Fruit fly (Drosophila melanogaster) whole organism, embryonic: ENCODE measurements around the gene tex.

Experiments
- Awh ChIP-seq: fragments of 200-800 bp; sonication (Bioruptor generic); IDR thresholded peaks from 2 replicates; pipeline ENCODE4, ENCODE4 v1.3.6; 2022; ENCODE audit warnings: missing biosample characterization, missing genetic modification characterization
- Blimp-1 ChIP-seq: fragments of 200-800 bp; sonication (Bioruptor generic); optimal IDR thresholded peaks from 3 replicates; lab custom pipeline; 2018; ENCODE audit warnings: missing biosample characterization, missing genetic modification characterization, mild to moderate bottlenecking, moderate library complexity, missing genetic modification reagents
- CG10147 ChIP-seq: fragments of 200-800 bp; sonication (Bioruptor generic); optimal IDR thresholded peaks from 2 replicates; lab custom pipeline; 2019; ENCODE audit warnings: missing biosample characterization, mild to moderate bottlenecking, missing genetic modification characterization, moderate library complexity
- CG10209 ChIP-seq: fragments of 200-800 bp; sonication (Bioruptor generic); optimal IDR thresholded peaks from 3 replicates; lab custom pipeline; 2017; ENCODE audit warnings: missing biosample characterization, mild to moderate bottlenecking, missing genetic modification characterization, missing genetic modification reagents
- CG10979 ChIP-seq: fragments of 200-800 bp; sonication (Bioruptor generic); optimal IDR thresholded peaks from 2 replicates; lab custom pipeline; 2018; ENCODE audit warnings: missing biosample characterization, mild to moderate bottlenecking, missing genetic modification characterization, moderate library complexity
- CG11247 ChIP-seq: fragments of 200-800 bp; sonication (Bioruptor generic); IDR thresholded peaks from 2 replicates; pipeline ENCODE4 v1.3.6; 2022; ENCODE audit warnings: missing biosample characterization, missing genetic modification characterization
- CG17328 ChIP-seq: fragments of 200-800 bp; sonication (Bioruptor generic); IDR thresholded peaks from 2 replicates; pipeline ENCODE4 v1.3.6; 2022; ENCODE audit warnings: missing biosample characterization, missing genetic modification characterization
- CG17361 ChIP-seq: fragments of 200-800 bp; sonication (Bioruptor generic); IDR thresholded peaks from 3 replicates; pipeline ENCODE4 v1.3.6; 2022; ENCODE audit warnings: missing biosample characterization, missing genetic modification characterization
- CG2712 ChIP-seq: fragments of 200-800 bp; optimal IDR thresholded peaks from 3 replicates; lab custom pipeline; 2019; ENCODE audit warnings: missing biosample characterization, mild to moderate bottlenecking, missing genetic modification characterization, moderate library complexity
- CG3065 ChIP-seq: fragments of 200-800 bp; sonication (Bioruptor generic); optimal IDR thresholded peaks from 2 replicates; lab custom pipeline; 2016; ENCODE audit warnings: missing biosample characterization, missing genetic modification characterization
- CG33213 ChIP-seq: fragments of 200-800 bp; sonication (Bioruptor generic); optimal IDR thresholded peaks from 3 replicates; lab custom pipeline; 2016; ENCODE audit warnings: missing biosample characterization, missing genetic modification characterization
- CG34422 ChIP-seq: fragments of 200-800 bp; sonication (Bioruptor generic); IDR thresholded peaks from 3 replicates; pipeline ENCODE4 v1.3.6; 2022; ENCODE audit warnings: missing biosample characterization, missing genetic modification characterization
- CG3726 ChIP-seq: fragments of 200-800 bp; sonication (Bioruptor generic); IDR thresholded peaks from 3 replicates; pipeline ENCODE4, ENCODE4 v1.3.6; 2022; ENCODE audit warnings: missing biosample characterization, missing genetic modification characterization
- CG4707 ChIP-seq: fragments of 200-800 bp; sonication (Bioruptor generic); optimal IDR thresholded peaks from 2 replicates; lab custom pipeline; 2018; ENCODE audit warnings: missing biosample characterization, mild to moderate bottlenecking, missing genetic modification characterization, moderate library complexity
- CG6272 ChIP-seq: fragments of 200-800 bp; sonication (Bioruptor generic); IDR thresholded peaks from 2 replicates; pipeline ENCODE4 v1.3.6; 2022; ENCODE audit warnings: missing biosample characterization, missing genetic modification characterization
- CG6683 ChIP-seq: fragments of 200-800 bp; sonication (Bioruptor generic); optimal IDR thresholded peaks from 2 replicates; lab custom pipeline; 2017; ENCODE audit warnings: missing biosample characterization, mild to moderate bottlenecking, missing genetic modification characterization, missing genetic modification reagents
- CG7786 ChIP-seq: fragments of 200-800 bp; sonication (Bioruptor generic); optimal IDR thresholded peaks from 2 replicates; lab custom pipeline; 2016; ENCODE audit warnings: missing biosample characterization, missing genetic modification characterization
- CG9215 ChIP-seq: fragments of 200-800 bp; sonication (Bioruptor generic); IDR thresholded peaks from 2 replicates; pipeline ENCODE4 v1.3.6; 2022; ENCODE audit warnings: missing biosample characterization, missing genetic modification characterization
- D19A ChIP-seq: fragments of 200-800 bp; optimal IDR thresholded peaks from 3 replicates; lab custom pipeline; 2019; ENCODE audit warnings: missing biosample characterization, mild to moderate bottlenecking, missing genetic modification characterization, moderate library complexity
- Deaf1 ChIP-seq: fragments of 200-800 bp; optimal IDR thresholded peaks from 3 replicates; lab custom pipeline; 2019; ENCODE audit warnings: missing biosample characterization, mild to moderate bottlenecking, missing genetic modification characterization, moderate library complexity
- H15 ChIP-seq: fragments of 200-800 bp; sonication (Bioruptor generic); IDR thresholded peaks from 3 replicates; pipeline ENCODE4 v1.3.6; 2022; ENCODE audit warnings: missing biosample characterization, missing genetic modification characterization
- Hmr ChIP-seq: fragments of 200-800 bp; sonication (Bioruptor generic); optimal IDR thresholded peaks from 3 replicates; lab custom pipeline; 2017; ENCODE audit warnings: mild to moderate bottlenecking, missing biosample characterization, missing genetic modification reagents, missing genetic modification characterization
- Hr39 ChIP-seq: fragments of >200 bp; optimal IDR thresholded peaks from 2 replicates; lab custom pipeline; 2017
- Hr51 ChIP-seq, 2 experiments: fragments of 200-800 bp; sonication (Bioruptor generic); optimal IDR thresholded peaks; 2 replicates in 1 of 2; 3 replicates in 1 of 2; lab custom pipeline; 2016 to 2018; ENCODE audit warnings: missing biosample characterization in 2 of 2, missing genetic modification characterization in 2 of 2, mild to moderate bottlenecking in 1 of 2, moderate library complexity in 1 of 2
- Kr ChIP-seq: fragments of 200-800 bp; sonication (Bioruptor generic); optimal IDR thresholded peaks from 2 replicates; lab custom pipeline; 2017; ENCODE audit warnings: missing biosample characterization, mild to moderate bottlenecking, missing genetic modification characterization
- Mad ChIP-seq: fragments of 200-800 bp; sonication (Bioruptor generic); optimal IDR thresholded peaks from 2 replicates; lab custom pipeline; 2016; ENCODE audit warnings: missing biosample characterization, missing genetic modification characterization
- Max ChIP-seq: fragments of 200-800 bp; sonication (Bioruptor generic); optimal IDR thresholded peaks from 2 replicates; lab custom pipeline; 2016; ENCODE audit warnings: missing biosample characterization, mild to moderate bottlenecking, missing genetic modification characterization
- Oaz ChIP-seq: fragments of 200-800 bp; sonication (Bioruptor generic); IDR thresholded peaks from 2 replicates; pipeline ENCODE4 v1.3.6; 2022; ENCODE audit warnings: missing biosample characterization, missing genetic modification characterization
- PHDP ChIP-seq: fragments of 200-800 bp; sonication (Bioruptor generic); optimal IDR thresholded peaks from 3 replicates; lab custom pipeline; 2018; ENCODE audit warnings: missing biosample characterization, mild to moderate bottlenecking, missing genetic modification characterization, moderate library complexity
- Side ChIP-seq: fragments of 200-800 bp; sonication (Bioruptor generic); optimal IDR thresholded peaks from 2 replicates; lab custom pipeline; 2016; ENCODE audit warnings: missing biosample characterization, missing genetic modification characterization
- Sry-δ ChIP-seq: fragments of 200-800 bp; sonication (Bioruptor generic); optimal IDR thresholded peaks from 2 replicates; lab custom pipeline; 2016; ENCODE audit warnings: missing biosample characterization, missing genetic modification characterization
- Trl ChIP-seq, 3 experiments: fragments of >200 bp in 2 of 3; fragments of 200-800 bp in 1 of 3; sonication (Bioruptor generic) in 1 of 3; optimal IDR thresholded peaks; 2 replicates in 1 of 3; 3 replicates in 2 of 3; lab custom pipeline; 2016 to 2017; ENCODE audit warnings: missing biosample characterization in 1 of 3, missing genetic modification characterization in 1 of 3
- cas ChIP-seq: fragments of 200-800 bp; sonication (Bioruptor generic); IDR thresholded peaks from 2 replicates; pipeline ENCODE4 v1.3.6; 2022; ENCODE audit warnings: missing biosample characterization, missing genetic modification characterization
- croc ChIP-seq: fragments of 200-800 bp; sonication (Bioruptor generic); conservative IDR thresholded peaks from 3 replicates; pipeline ENCODE4 v1.3.6; 2022; ENCODE audit warnings: missing biosample characterization, missing genetic modification characterization
- grn ChIP-seq: fragments of 200-800 bp; sonication (Bioruptor generic); optimal IDR thresholded peaks from 3 replicates; lab custom pipeline; 2017; ENCODE audit warnings: missing biosample characterization, missing genetic modification characterization
- gsb ChIP-seq: fragments of 200-800 bp; sonication (Bioruptor generic); IDR thresholded peaks from 2 replicates; pipeline ENCODE4 v1.3.6; 2022; ENCODE audit warnings: missing biosample characterization, missing genetic modification characterization
- gsb-n ChIP-seq: fragments of 200-800 bp; sonication (Bioruptor generic); optimal IDR thresholded peaks from 3 replicates; lab custom pipeline; 2018; ENCODE audit warnings: missing biosample characterization, mild to moderate bottlenecking, missing genetic modification characterization
- jing ChIP-seq: fragments of 200-800 bp; sonication (Bioruptor generic); optimal IDR thresholded peaks from 2 replicates; lab custom pipeline; 2018; ENCODE audit warnings: missing biosample characterization, mild to moderate bottlenecking, missing genetic modification characterization
- ken ChIP-seq: fragments of 200-800 bp; sonication (Bioruptor generic); IDR thresholded peaks from 3 replicates; pipeline ENCODE4 v1.3.6; 2022; ENCODE audit warnings: missing biosample characterization, missing genetic modification characterization
- lov ChIP-seq, 2 experiments: fragments of 200-800 bp in 1 of 2; fragments of >200 bp in 1 of 2; sonication (Bioruptor generic) in 1 of 2; IDR thresholded peaks in 1 of 2; optimal IDR thresholded peaks in 1 of 2; 2 replicates in 1 of 2; 3 replicates in 1 of 2; pipeline versions ENCODE4 v1.3.6 to Lab custom; 2017 to 2022; ENCODE audit warnings: missing biosample characterization in 1 of 2, missing genetic modification characterization in 1 of 2
- mirr ChIP-seq: fragments of 200-800 bp; sonication (Bioruptor generic); optimal IDR thresholded peaks from 3 replicates; lab custom pipeline; 2018; ENCODE audit warnings: missing biosample characterization, mild to moderate bottlenecking, missing genetic modification characterization
- mld ChIP-seq: fragments of 200-800 bp; sonication (Bioruptor generic); IDR thresholded peaks from 3 replicates; pipeline ENCODE4 v1.3.6; 2022; ENCODE audit warnings: missing biosample characterization, missing genetic modification characterization; ENCODE audit not compliant: partially characterized antibody
- onecut ChIP-seq: fragments of 200-800 bp; sonication (Bioruptor generic); IDR thresholded peaks from 2 replicates; pipeline ENCODE4 v1.3.6; 2022; ENCODE audit warnings: missing biosample characterization, missing genetic modification characterization
- p53 ChIP-seq: fragments of 200-800 bp; sonication (Bioruptor generic); optimal IDR thresholded peaks from 2 replicates; lab custom pipeline; 2016; ENCODE audit warnings: missing biosample characterization, missing genetic modification characterization
- pros ChIP-seq: fragments of 200-800 bp; sonication (Bioruptor generic); optimal IDR thresholded peaks from 3 replicates; lab custom pipeline; 2019; ENCODE audit warnings: missing biosample characterization, mild to moderate bottlenecking, missing genetic modification characterization, moderate library complexity
- pzg ChIP-seq: fragments of 200-800 bp; sonication (Bioruptor generic); optimal IDR thresholded peaks from 3 replicates; lab custom pipeline; 2018; ENCODE audit warnings: missing biosample characterization, mild to moderate bottlenecking, missing genetic modification characterization, moderate library complexity
- unc-4 ChIP-seq: fragments of 200-800 bp; sonication (Bioruptor generic); IDR thresholded peaks from 2 replicates; pipeline ENCODE4 v1.3.6; 2022; ENCODE audit warnings: missing biosample characterization, missing genetic modification characterization; ENCODE audit not compliant: partially characterized antibody
- vfl ChIP-seq: fragments of 200-800 bp; sonication (Bioruptor generic); optimal IDR thresholded peaks from 2 replicates; lab custom pipeline; 2016; ENCODE audit warnings: missing biosample characterization, missing genetic modification characterization

tex gene

dm6 chr3R:8333768-8334470 lies 25.5 kb upstream of the tex start, which contains the start of gene Poxm (continued):
- peak; percentile 64; the same call in 1 of the 2 replicates for TF ChIP-seq cas (GFP tag; lab: Robert Waterston, UW)
- TF ChIP-seq CG4707 (GFP tag; lab: Kevin White, UChicago): peak; percentile 40
- peak; percentile 26 for TF ChIP-seq CG7786
- TF ChIP-seq Deaf1 (tag; lab: Kevin White, UChicago): peak; percentile 56
- peak; percentile 74 for TF ChIP-seq onecut
- TF ChIP-seq PHDP (tag; lab: Kevin White, UChicago): peak; percentile 85
- TF ChIP-seq vfl: peak; percentile 58
- TF ChIP-seq Trl (optimal IDR thresholded peaks at IDR 0.05; lab: Kevin White, UChicago): peak; percentile 47 to 78
- peak; percentile 58 for TF ChIP-seq Trl (GFP tag; optimal IDR thresholded peaks at IDR 0.05; lab: Kevin White, UChicago)
- TF ChIP-seq p53: no peak
- TF ChIP-seq pzg (GFP tag; lab: Kevin White, UChicago): no peak
- peak; percentile 82 for TF ChIP-seq Hmr
- TF ChIP-seq CG17361: peak; percentile 99
- TF ChIP-seq Hr51 (GFP tag; optimal IDR thresholded peaks at IDR 0.05; lab: Kevin White, UChicago): peak; percentile 51 to 91
- peak; percentile 80 for TF ChIP-seq Mad
- no peak for TF ChIP-seq Sry-δ
- TF ChIP-seq CG17328: peak; percentile 74
- peak; percentile 78 for TF ChIP-seq Oaz (GFP tag; lab: Robert Waterston, UW)
- peak; percentile 75; the same call in 2 of the 3 replicates for TF ChIP-seq CG3726
- TF ChIP-seq Side: peak; percentile 54
- TF ChIP-seq lov (optimal IDR thresholded peaks at IDR 0.05; lab: Kevin White, UChicago): no peak
- TF ChIP-seq lov (GFP tag; IDR thresholded peaks at IDR 0.05; lab: Robert Waterston, UW): no peak
- TF ChIP-seq Max (GFP tag; lab: Kevin White, UChicago): peak; percentile 78
- TF ChIP-seq croc (GFP tag; lab: Robert Waterston, UW): peak; percentile 94
- peak; percentile 63 for TF ChIP-seq CG11247 (GFP tag; lab: Robert Waterston, UW)
- no peak for TF ChIP-seq pros (GFP tag; lab: Kevin White, UChicago)
- TF ChIP-seq CG10147: peak; percentile 85
- no peak for TF ChIP-seq unc-4 (GFP tag; lab: Robert Waterston, UW)
- peak; percentile 84 for TF ChIP-seq H15 (GFP tag; lab: Robert Waterston, UW)
- TF ChIP-seq mld: 0 out of 3 replicates have a peak, but pooled peaks have one; percentile 49
- TF ChIP-seq D19A (tag; lab: Kevin White, UChicago): peak; percentile 89
- TF ChIP-seq Blimp-1 (GFP tag; lab: Kevin White, UChicago): peak; percentile 87
- peak; percentile 68; the same call in 1 of the 2 replicates for TF ChIP-seq gsb (GFP tag; lab: Robert Waterston, UW)
- peak; percentile 88 for TF ChIP-seq gsb-n (tag; lab: Kevin White, UChicago)
- TF ChIP-seq ken: peak; percentile 54; the same call in 2 of the 3 replicates
- TF ChIP-seq CG34422: peak; percentile 89
- TF ChIP-seq grn (GFP tag; lab: Kevin White, UChicago): no peak
- peak; percentile 36 for TF ChIP-seq Kr
- TF ChIP-seq Awh (GFP tag; lab: Robert Waterston, UW): peak; percentile 70
- TF ChIP-seq CG10979 (tag; lab: Kevin White, UChicago): peak; percentile 96
- TF ChIP-seq CG3065: peak; percentile 69
- TF ChIP-seq CG33213 (GFP tag; lab: Kevin White, UChicago): peak; percentile 21
- TF ChIP-seq jing (GFP tag; lab: Kevin White, UChicago): peak; percentile 58
- TF ChIP-seq CG2712 (tag; lab: Kevin White, UChicago): peak; percentile 96
- TF ChIP-seq CG6683 (GFP tag; lab: Kevin White, UChicago): no peak
- TF ChIP-seq mirr: no peak
- TF ChIP-seq CG10209 (GFP tag; lab: Kevin White, UChicago): peak; percentile 91
- no peak for TF ChIP-seq Hr39 (lab: Kevin White, UChicago)
- peak; percentile 89 for TF ChIP-seq CG9215 (GFP tag; lab: Robert Waterston, UW)
- peak; percentile 83 for TF ChIP-seq CG6272
